Fruit fly (Drosophila melanogaster): ENCODE measurements around the gene CG2017.

DNA sequence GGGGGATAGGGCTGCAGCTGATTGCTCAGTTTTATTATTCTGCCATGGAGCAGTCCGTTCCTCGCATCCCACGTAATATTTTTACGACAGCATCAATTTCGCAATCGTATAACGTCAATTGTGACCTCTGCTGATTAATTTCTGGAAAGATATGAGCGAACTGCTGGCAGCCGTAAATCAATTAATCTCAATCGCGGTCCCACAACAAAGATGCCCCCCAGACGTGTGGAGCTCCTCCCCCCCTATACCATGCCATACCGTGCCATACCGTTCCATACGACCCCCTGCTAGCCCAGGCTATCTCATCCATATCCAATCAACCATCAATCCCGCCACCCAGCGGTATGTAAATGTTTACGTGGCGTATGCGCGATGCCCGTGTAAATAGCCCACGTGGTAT lies 19.1 kb upstream of the CG2017 start:
- TF ChIP-seq az2 (GFP tag; optimal IDR thresholded peaks at IDR 0.05): no peak
- no peak for TF ChIP-seq CG1603 (tag; optimal IDR thresholded peaks at IDR 0.05)
- TF ChIP-seq mam (GFP tag; optimal IDR thresholded peaks at IDR 0.05): no peak
- no peak for TF ChIP-seq CG12104 (GFP tag; optimal IDR thresholded peaks at IDR 0.05)
- no peak for TF ChIP-seq pan (optimal IDR thresholded peaks at IDR 0.05)
- TF ChIP-seq pan (GFP tag; optimal IDR thresholded peaks at IDR 0.05 in 1 of 2, IDR thresholded peaks at IDR 0.05 in 1 of 2): no peak
- no peak for TF ChIP-seq CkIIα-i1 (GFP tag; IDR thresholded peaks at IDR 0.05)
- TF ChIP-seq D19A (tag; optimal IDR thresholded peaks at IDR 0.05): no peak
- no peak for TF ChIP-seq row (GFP tag; IDR thresholded peaks at IDR 0.05)
- TF ChIP-seq CrebB (tag; optimal IDR thresholded peaks at IDR 0.05): no peak
- TF ChIP-seq klu (GFP tag; IDR thresholded peaks at IDR 0.05): no peak
- no peak for TF ChIP-seq Dip2 (GFP tag; IDR thresholded peaks at IDR 0.05)
